Fruit fly (Drosophila melanogaster): Measurements from ENCODE around the gene Tsp39D.

Tsp39D gene

DNA sequence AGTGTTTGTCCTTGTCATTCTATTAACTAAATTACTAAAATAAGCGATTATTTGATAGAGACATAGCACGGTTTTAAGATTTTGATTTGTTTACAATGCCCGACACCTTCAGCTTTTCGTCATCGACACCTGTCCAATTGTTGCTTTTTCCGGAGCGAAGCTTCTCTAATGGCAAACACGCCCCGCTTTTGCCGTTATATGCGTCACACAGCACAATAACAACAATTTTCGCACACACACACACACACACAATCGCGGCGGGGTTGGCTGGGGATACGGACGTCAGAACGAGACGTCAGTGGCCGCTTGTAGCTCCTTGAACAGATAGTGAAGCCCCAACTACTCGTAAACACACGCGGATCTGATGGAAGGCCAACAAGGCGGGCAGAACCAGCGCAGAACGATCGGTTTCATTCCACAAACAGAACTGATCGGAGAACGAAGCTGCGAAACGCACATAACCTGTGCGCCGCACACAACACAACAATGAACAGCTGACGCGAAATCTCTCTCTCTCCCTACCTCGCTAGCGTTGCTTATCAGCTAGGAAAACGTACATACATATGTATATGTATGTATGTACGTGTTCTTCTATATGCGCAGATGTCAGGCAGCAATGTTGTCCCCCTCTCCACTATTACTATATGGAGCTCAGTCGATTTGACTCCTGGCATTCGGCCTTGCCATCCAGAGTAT, 35.2 kb upstream of the Tsp39D start (continued):
- TF ChIP-seq kni (GFP tag; optimal IDR thresholded peaks at IDR 0.05) (peak; percentile 26), aop (GFP tag; IDR thresholded peaks at IDR 0.05) (no peak), CG12942 (GFP tag; optimal IDR thresholded peaks at IDR 0.05) (no peak), CG17829 (tag; optimal IDR thresholded peaks at IDR 0.05) (peak; percentile 5), CG42726 (GFP tag; IDR thresholded peaks at IDR 0.05; ENCODE audit: partially characterized antibody) (peak; percentile 62; the same call in 1 of the 2 replicates), sd (tag; optimal IDR thresholded peaks at IDR 0.05) (peak; percentile 34), CG8924 (tag; optimal IDR thresholded peaks at IDR 0.05) (peak; percentile 3), cas (GFP tag; IDR thresholded peaks at IDR 0.05) (no peak), Trl (optimal IDR thresholded peaks at IDR 0.05) (peak; percentile 38 to 63), Trl (GFP tag; optimal IDR thresholded peaks at IDR 0.05) (no peak), sens (GFP tag) (peak; percentile 68), CG2199 (GFP tag; IDR thresholded peaks at IDR 0.05) (peak; percentile 85), tgo (GFP tag; IDR thresholded peaks at IDR 0.05) (no peak), CG10431 (GFP tag; optimal IDR thresholded peaks at IDR 0.05) (no peak), bigmax (GFP tag; optimal IDR thresholded peaks at IDR 0.05) (peak; percentile 95), sim (GFP tag; IDR thresholded peaks at IDR 0.05) (0 out of 2 replicates have a peak, but pooled peaks have one; percentile 46), onecut (GFP tag; IDR thresholded peaks at IDR 0.05) (0 out of 2 replicates have a peak, but pooled peaks have one; percentile 21), mld (GFP tag; IDR thresholded peaks at IDR 0.05; ENCODE audit: partially characterized antibody) (no peak), fd102C (GFP tag; optimal IDR thresholded peaks at IDR 0.05) (no peak), crol (GFP tag; IDR thresholded peaks at IDR 0.05) (0 out of 2 replicates have a peak, but pooled peaks have one; percentile 43), Spps (tag; optimal IDR thresholded peaks at IDR 0.05) (no peak), Med (GFP tag) (peak; percentile 89), Opbp (GFP tag; IDR thresholded peaks at IDR 0.05; ENCODE audit: partially characterized antibody) (no peak), CG32532 (GFP tag; IDR thresholded peaks at IDR 0.05) (peak; percentile 43; the same call in 1 of the 2 replicates), cwo (GFP tag; optimal IDR thresholded peaks at IDR 0.05) (peak; percentile 69), CG18599 (GFP tag; optimal IDR thresholded peaks at IDR 0.05) (peak; percentile 60), dmrt11E (tag; optimal IDR thresholded peaks at IDR 0.05) (no peak), CG31224 (GFP tag; IDR thresholded peaks at IDR 0.05) (peak; percentile 74), ERR (GFP tag; optimal IDR thresholded peaks at IDR 0.05) (peak; percentile 8), CTCF (GFP tag; optimal IDR thresholded peaks at IDR 0.05) (no peak), Atf6 (GFP tag; IDR thresholded peaks at IDR 0.05) (peak; percentile 69), Meics (GFP tag; optimal IDR thresholded peaks at IDR 0.05) (peak; percentile 30), sob (GFP tag; IDR thresholded peaks at IDR 0.05) (peak; percentile 47; the same call in 1 of the 2 replicates), nmo (GFP tag; optimal IDR thresholded peaks at IDR 0.05) (no peak), kay (GFP tag; optimal IDR thresholded peaks at IDR 0.05) (peak; percentile 21), tll (GFP tag; optimal IDR thresholded peaks at IDR 0.05) (peak in 1 of 2 experiments; percentile 41), HLH3B (GFP tag; IDR thresholded peaks at IDR 0.05) (0 out of 2 replicates have a peak, but pooled peaks have one; percentile 20), so (GFP tag; IDR thresholded peaks at IDR 0.05) (peak; percentile 53; the same call in 2 of the 3 replicates), CG3838 (GFP tag; optimal IDR thresholded peaks at IDR 0.05) (no peak), usp (GFP tag; optimal IDR thresholded peaks at IDR 0.05) (no peak), CG12071 (GFP tag; optimal IDR thresholded peaks at IDR 0.05) (peak; percentile 50), CG10543 (GFP tag; optimal IDR thresholded peaks at IDR 0.05) (peak; percentile 88), nom (GFP tag; optimal IDR thresholded peaks at IDR 0.05) (peak; percentile 63), grn (GFP tag; optimal IDR thresholded peaks at IDR 0.05) (no peak), CG10959 (GFP tag; IDR thresholded peaks at IDR 0.05) (no peak), nau (GFP tag; optimal IDR thresholded peaks at IDR 0.05) (peak; percentile 44), MTF-1 (GFP tag; optimal IDR thresholded peaks at IDR 0.05; ENCODE audit: borderline replicate concordance) (no peak), CG15269 (tag; optimal IDR thresholded peaks at IDR 0.05) (peak; percentile 16), Scr (GFP tag; IDR thresholded peaks at IDR 0.05; ENCODE audit: partially characterized antibody) (no peak), slou (GFP tag; optimal IDR thresholded peaks at IDR 0.05) (no peak)

Measured in whole organism, embryonic.